Fruit fly (Drosophila melanogaster) whole organism, embryonic: ENCODE measurements around the gene CG31817.
A peak's percentile ranks its signal among the peaks of the same experiment; 100 is the strongest.

Experiments
- BEAF-32 ChIP-seq: fragments of 200-800 bp; sonication (Bioruptor generic); optimal IDR thresholded peaks from 3 replicates; lab custom pipeline; 2017; ENCODE audit warnings: missing biosample characterization, missing genetic modification characterization, mild to moderate bottlenecking, moderate library complexity, missing genetic modification reagents
- CG12659 ChIP-seq: fragments of 200-800 bp; sonication (Bioruptor generic); optimal IDR thresholded peaks from 3 replicates; lab custom pipeline; 2017; ENCODE audit warnings: mild to moderate bottlenecking, missing biosample characterization, missing genetic modification reagents, missing genetic modification characterization
- CG13424 ChIP-seq: fragments of 200-800 bp; sonication (Bioruptor generic); optimal IDR thresholded peaks from 2 replicates; lab custom pipeline; 2019; ENCODE audit warnings: missing biosample characterization, mild to moderate bottlenecking, missing genetic modification characterization, moderate library complexity
- CG14667 ChIP-seq: fragments of 200-800 bp; sonication (Bioruptor generic); IDR thresholded peaks from 2 replicates; pipeline ENCODE4 v1.3.6; 2022; ENCODE audit warnings: missing biosample characterization, missing genetic modification characterization
- CG16779 ChIP-seq: fragments of 200-800 bp; sonication (Bioruptor generic); IDR thresholded peaks from 2 replicates; pipeline ENCODE4 v1.3.6; 2022; ENCODE audit warnings: missing biosample characterization, missing genetic modification characterization
- CG16813 ChIP-seq: fragments of 200-800 bp; sonication (Bioruptor generic); IDR thresholded peaks from 3 replicates; pipeline ENCODE4 v1.3.6; 2022; ENCODE audit warnings: missing biosample characterization, missing genetic modification characterization; ENCODE audit not compliant: partially characterized antibody
- CG33557 ChIP-seq: fragments of 200-800 bp; sonication (Bioruptor generic); optimal IDR thresholded peaks from 2 replicates; lab custom pipeline; 2019; ENCODE audit warnings: missing biosample characterization, mild to moderate bottlenecking, missing genetic modification characterization, moderate library complexity
- CG4282 ChIP-seq: fragments of 200-800 bp; sonication (Bioruptor generic); optimal IDR thresholded peaks from 2 replicates; lab custom pipeline; 2016; ENCODE audit warnings: missing biosample characterization, missing genetic modification characterization
- CG4730 ChIP-seq: fragments of 200-800 bp; sonication (Bioruptor generic); IDR thresholded peaks from 2 replicates; pipeline ENCODE4 v1.3.6; 2022; ENCODE audit warnings: missing biosample characterization, missing genetic modification characterization
- CG6175 ChIP-seq: fragments of 200-800 bp; sonication (Bioruptor generic); IDR thresholded peaks from 3 replicates; pipeline ENCODE4 v1.3.6; 2022; ENCODE audit warnings: missing biosample characterization, missing genetic modification characterization
- CG8944 ChIP-seq: fragments of 200-800 bp; sonication (Bioruptor generic); optimal IDR thresholded peaks from 3 replicates; lab custom pipeline; 2016; ENCODE audit warnings: missing biosample characterization, missing genetic modification characterization
- Chrac-16 ChIP-seq: fragments of 200-800 bp; sonication (Bioruptor generic); optimal IDR thresholded peaks from 3 replicates; lab custom pipeline; 2016; ENCODE audit warnings: missing biosample characterization, missing genetic modification characterization
- D ChIP-seq, 2 experiments: fragments of 200-800 bp in 1 of 2; fragments of >200 bp in 1 of 2; sonication (Bioruptor generic) in 1 of 2; optimal IDR thresholded peaks; 2 replicates in 1 of 2; 3 replicates in 1 of 2; lab custom pipeline; 2017; ENCODE audit warnings: mild to moderate bottlenecking in 1 of 2, missing biosample characterization in 1 of 2, missing genetic modification characterization in 1 of 2, missing genetic modification reagents in 1 of 2
- MTF-1 ChIP-seq: fragments of 200-800 bp; sonication (Bioruptor generic); optimal IDR thresholded peaks from 2 replicates; lab custom pipeline; 2018; ENCODE audit warnings: missing biosample characterization, mild to moderate bottlenecking, missing genetic modification characterization, borderline replicate concordance
- Med ChIP-seq: fragments of 200-800 bp; sonication (Bioruptor generic); peaks from one replicate; lab custom pipeline; 2016; ENCODE audit warnings: missing biosample characterization, missing genetic modification characterization, mild to moderate bottlenecking, inconsistent platforms, moderate library complexity
- Opbp ChIP-seq: fragments of 200-800 bp; sonication (Bioruptor generic); IDR thresholded peaks from 3 replicates; pipeline ENCODE4 v1.3.6; 2022; ENCODE audit warnings: missing biosample characterization, missing genetic modification characterization; ENCODE audit not compliant: partially characterized antibody
- Pdp1 ChIP-seq, 2 experiments: fragments of 200-800 bp; sonication (Bioruptor generic); optimal IDR thresholded peaks; 3 replicates each; lab custom pipeline; 2016; ENCODE audit warnings: missing biosample characterization in 2 of 2, missing genetic modification characterization in 2 of 2, mild to moderate bottlenecking in 1 of 2, moderate library complexity in 1 of 2
- Trl ChIP-seq, 3 experiments: fragments of >200 bp in 2 of 3; fragments of 200-800 bp in 1 of 3; sonication (Bioruptor generic) in 1 of 3; optimal IDR thresholded peaks; 2 replicates in 1 of 3; 3 replicates in 2 of 3; lab custom pipeline; 2016 to 2017; ENCODE audit warnings: missing biosample characterization in 1 of 3, missing genetic modification characterization in 1 of 3
- chinmo ChIP-seq: fragments of 200-800 bp; sonication (Bioruptor generic); IDR thresholded peaks from 4 replicates; pipeline ENCODE4 v1.3.6; 2022; ENCODE audit warnings: missing biosample characterization, missing genetic modification characterization; ENCODE audit not compliant: partially characterized antibody
- ci ChIP-seq: fragments of 200-800 bp; sonication (Bioruptor generic); IDR thresholded peaks from 3 replicates; pipeline ENCODE4 v1.3.6; 2022; ENCODE audit warnings: missing biosample characterization, missing genetic modification characterization
- crol ChIP-seq: fragments of 200-800 bp; sonication (Bioruptor generic); IDR thresholded peaks from 2 replicates; pipeline ENCODE4 v1.3.6; 2022; ENCODE audit warnings: missing biosample characterization, missing genetic modification characterization
- crp ChIP-seq, 2 experiments: fragments of 200-800 bp; sonication (Bioruptor generic); optimal IDR thresholded peaks; 2 replicates in 1 of 2; 3 replicates in 1 of 2; lab custom pipeline; 2017; ENCODE audit warnings: missing biosample characterization in 2 of 2, missing genetic modification characterization in 2 of 2, mild to moderate bottlenecking in 1 of 2, moderate library complexity in 1 of 2
- dimm ChIP-seq: fragments of 200-800 bp; sonication (Bioruptor generic); IDR thresholded peaks from 2 replicates; pipeline ENCODE4 v1.3.6; 2022; ENCODE audit warnings: missing biosample characterization, missing genetic modification characterization
- disco-r ChIP-seq: fragments of 200-800 bp; sonication (Bioruptor generic); optimal IDR thresholded peaks from 2 replicates; lab custom pipeline; 2016; ENCODE audit warnings: missing biosample characterization, missing genetic modification characterization
- dmrt11E ChIP-seq: fragments of 200-800 bp; sonication (Bioruptor generic); optimal IDR thresholded peaks from 3 replicates; lab custom pipeline; 2018; ENCODE audit warnings: missing biosample characterization, mild to moderate bottlenecking, missing genetic modification characterization, moderate library complexity
- fd64A ChIP-seq: fragments of 200-800 bp; sonication (Bioruptor generic); optimal IDR thresholded peaks from 3 replicates; lab custom pipeline; 2018; ENCODE audit warnings: missing biosample characterization, mild to moderate bottlenecking, missing genetic modification characterization
- h ChIP-seq: fragments of >200 bp; optimal IDR thresholded peaks from 2 replicates; lab custom pipeline; 2017
- her ChIP-seq: fragments of 200-800 bp; sonication (Bioruptor generic); optimal IDR thresholded peaks from 2 replicates; lab custom pipeline; 2016; ENCODE audit warnings: missing biosample characterization, missing genetic modification characterization
- knrl ChIP-seq: fragments of 200-800 bp; sonication (Bioruptor generic); IDR thresholded peaks from 3 replicates; pipeline ENCODE4 v1.3.6; 2022; ENCODE audit warnings: missing biosample characterization, missing genetic modification characterization; ENCODE audit not compliant: partially characterized antibody
- lola ChIP-seq, 3 experiments: fragments of >200 bp in 2 of 3; fragments of 200-800 bp in 1 of 3; sonication (Bioruptor generic) in 1 of 3; optimal IDR thresholded peaks; 2 replicates each; lab custom pipeline; 2017 to 2019; ENCODE audit warnings: missing biosample characterization in 3 of 3, missing genetic modification characterization in 3 of 3, mild to moderate bottlenecking in 1 of 3, moderate library complexity in 1 of 3
- luna ChIP-seq: fragments of 200-800 bp; sonication (Bioruptor generic); optimal IDR thresholded peaks from 2 replicates; lab custom pipeline; 2016; ENCODE audit warnings: missing biosample characterization, missing genetic modification characterization
- maf-S ChIP-seq: fragments of 200-800 bp; sonication (Bioruptor generic); optimal IDR thresholded peaks from 2 replicates; lab custom pipeline; 2016; ENCODE audit warnings: missing biosample characterization, missing genetic modification characterization
- nom ChIP-seq: fragments of 200-800 bp; sonication (Bioruptor generic); optimal IDR thresholded peaks from 2 replicates; lab custom pipeline; 2017; ENCODE audit warnings: missing biosample characterization, missing genetic modification characterization, mild to moderate bottlenecking, moderate library complexity, missing genetic modification reagents
- pfk ChIP-seq: fragments of 200-800 bp; sonication (Bioruptor generic); optimal IDR thresholded peaks from 2 replicates; lab custom pipeline; 2018; ENCODE audit warnings: missing biosample characterization, mild to moderate bottlenecking, missing genetic modification characterization, moderate library complexity
- pita ChIP-seq: fragments of 200-800 bp; sonication (Bioruptor generic); optimal IDR thresholded peaks from 2 replicates; lab custom pipeline; 2017; ENCODE audit warnings: missing biosample characterization, mild to moderate bottlenecking, missing genetic modification characterization
- sd ChIP-seq: fragments of 200-800 bp; sonication (Bioruptor generic); optimal IDR thresholded peaks from 3 replicates; lab custom pipeline; 2018; ENCODE audit warnings: missing biosample characterization, mild to moderate bottlenecking, missing genetic modification characterization, moderate library complexity
- slp2 ChIP-seq: fragments of 200-800 bp; sonication (Bioruptor generic); optimal IDR thresholded peaks from 2 replicates; lab custom pipeline; 2016; ENCODE audit warnings: missing biosample characterization, missing genetic modification characterization
- ttk ChIP-seq: fragments of 200-800 bp; sonication (Bioruptor generic); IDR thresholded peaks from 2 replicates; pipeline ENCODE4 v2.1.2; 2022; ENCODE audit warnings: missing biosample characterization, missing genetic modification characterization
- twi ChIP-seq: fragments of 200-800 bp; optimal IDR thresholded peaks from 2 replicates; lab custom pipeline; 2019; ENCODE audit warnings: missing biosample characterization, mild to moderate bottlenecking, missing genetic modification characterization, moderate library complexity
- wdn ChIP-seq: fragments of 200-800 bp; sonication (Bioruptor generic); IDR thresholded peaks from 2 replicates; pipeline ENCODE4 v1.3.6; 2022; ENCODE audit warnings: missing biosample characterization, missing genetic modification characterization
- zen ChIP-seq: fragments of 200-800 bp; sonication (Bioruptor generic); optimal IDR thresholded peaks from 3 replicates; lab custom pipeline; 2018; ENCODE audit warnings: missing biosample characterization, mild to moderate bottlenecking, missing genetic modification characterization, moderate library complexity

The CG31817 gene

DNA sequence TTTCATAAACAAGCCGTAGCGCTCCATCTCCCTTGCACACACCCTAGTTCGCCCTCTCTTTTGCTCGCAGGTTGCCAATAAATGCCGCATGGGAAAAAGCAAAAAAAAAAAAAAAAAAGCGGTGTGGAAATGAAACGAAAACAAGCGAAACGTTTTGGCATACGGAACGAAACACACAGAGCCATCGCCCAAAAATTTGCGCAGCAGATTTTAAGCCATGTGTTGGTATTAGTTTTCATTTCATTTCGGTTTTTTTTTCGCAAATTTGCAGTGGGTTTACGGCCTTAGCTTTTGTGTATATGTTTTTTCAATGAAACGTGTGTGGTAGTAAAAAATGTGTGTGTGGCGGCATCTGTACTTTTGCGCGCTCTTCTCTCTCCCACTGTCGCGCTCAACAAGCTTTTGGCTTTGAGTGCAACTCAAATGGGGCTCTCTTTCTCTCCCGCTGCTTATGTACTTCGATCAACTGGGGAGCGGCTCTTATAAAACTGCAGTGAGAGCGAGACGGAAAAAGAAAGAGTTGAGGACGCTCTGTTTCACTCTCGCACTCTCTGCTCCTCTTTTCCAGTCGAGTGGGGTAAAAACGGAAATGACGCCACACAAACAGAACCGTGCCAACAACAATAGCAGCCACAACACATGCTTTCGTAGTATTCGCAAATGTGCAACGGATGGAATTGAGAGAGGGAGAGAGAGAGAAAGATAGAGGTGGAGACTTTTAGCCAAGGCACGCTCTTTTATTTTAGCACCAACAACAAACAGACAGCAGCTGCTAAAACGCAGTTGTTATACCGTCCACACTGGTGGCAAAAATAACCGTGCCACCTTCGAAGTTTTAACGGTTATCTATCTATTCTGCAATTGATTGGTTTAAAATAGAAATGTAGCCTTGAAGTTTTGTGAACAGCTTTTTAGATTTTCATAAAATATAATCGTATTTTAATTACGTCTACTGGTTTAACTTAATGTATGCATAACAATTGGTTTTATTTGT lies 53.1 kb downstream of the CG31817 start (continued):
- TF ChIP-seq ttk (GFP tag; lab: Robert Waterston, UW) = no peak
- peak; percentile 4 for TF ChIP-seq twi (tag; lab: Kevin White, UChicago)
- TF ChIP-seq crp (GFP tag; optimal IDR thresholded peaks at IDR 0.05; lab: Kevin White, UChicago) = peak in 1 of 2 experiments; percentile 56
- peak; percentile 47 for TF ChIP-seq disco-r
- TF ChIP-seq pita (GFP tag; lab: Kevin White, UChicago) = no peak
- no peak for TF ChIP-seq CG4730 (GFP tag; lab: Robert Waterston, UW)
- TF ChIP-seq nom = peak; percentile 84
- TF ChIP-seq CG4282 = peak; percentile 9
- TF ChIP-seq CG14667 (GFP tag; lab: Robert Waterston, UW) = no peak
- no peak for TF ChIP-seq wdn (GFP tag; lab: Robert Waterston, UW)
- no peak for TF ChIP-seq her

DNA sequence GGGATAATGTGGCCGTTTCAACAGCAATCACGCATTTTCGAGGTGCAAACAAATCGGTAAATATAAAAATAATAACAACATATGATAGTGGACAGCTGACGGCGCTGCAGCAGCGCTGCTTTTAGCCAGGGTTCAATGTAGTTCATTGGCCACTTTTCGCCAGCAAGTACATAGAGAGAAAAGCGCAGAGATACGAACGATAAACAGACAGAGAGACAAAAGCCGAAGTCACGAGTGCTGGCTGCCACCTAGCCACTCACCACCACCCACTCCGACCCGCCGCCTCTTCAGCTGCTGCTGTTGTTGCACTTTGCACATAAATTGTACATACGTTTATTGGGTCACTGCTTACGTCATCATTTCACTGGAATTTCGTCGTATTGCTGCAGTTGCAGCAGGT lies 54.8 kb downstream of the CG31817 start:
- TF ChIP-seq crp (GFP tag; optimal IDR thresholded peaks at IDR 0.05; lab: Kevin White, UChicago) = peak; percentile 9 to 33
- no peak for TF ChIP-seq slp2
- TF ChIP-seq Pdp1 (GFP tag; optimal IDR thresholded peaks at IDR 0.05; lab: Kevin White, UChicago) = peak in 1 of 2 experiments; percentile 44
- peak; percentile 53; the same call in 1 of the 3 replicates for TF ChIP-seq ci
- TF ChIP-seq Med (GFP tag; lab: Kevin White, UChicago) = peak; percentile 55
- TF ChIP-seq, all 482 proteins: peak for 4

DNA sequence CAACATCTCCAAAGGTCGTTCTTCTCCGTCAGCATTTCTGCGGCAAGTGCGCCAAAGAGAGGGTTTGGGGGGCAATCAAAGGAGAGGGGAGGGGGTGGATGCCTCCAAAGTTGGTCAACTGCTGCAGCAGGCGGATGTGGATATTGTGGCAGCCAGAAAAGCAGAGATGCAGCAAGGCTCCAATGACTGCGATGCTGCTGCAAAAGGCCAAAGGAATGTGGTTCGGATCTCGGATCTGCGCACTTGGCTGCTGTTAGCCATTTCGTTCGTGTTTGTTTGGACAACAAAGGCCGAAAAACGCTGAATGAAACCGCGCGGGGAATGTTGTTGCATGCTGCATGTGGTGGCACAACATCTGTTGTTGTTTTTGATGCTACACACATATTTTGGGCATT lies 55.6 kb downstream of the CG31817 start:
- TF ChIP-seq CG16779 (GFP tag; lab: Robert Waterston, UW) (no peak), dimm (GFP tag; lab: Robert Waterston, UW) (no peak), sd (tag; lab: Kevin White, UChicago) (peak; percentile 13), MTF-1 (GFP tag; lab: Kevin White, UChicago) (no peak), D (optimal IDR thresholded peaks at IDR 0.05; lab: Kevin White, UChicago) (peak; percentile 58), D (GFP tag; optimal IDR thresholded peaks at IDR 0.05; lab: Kevin White, UChicago) (no peak), chinmo (GFP tag; lab: Robert Waterston, UW) (0 out of 4 replicates have a peak, but pooled peaks have one; percentile 23), twi (tag; lab: Kevin White, UChicago) (peak; percentile 82), CG6175 (GFP tag; lab: Robert Waterston, UW) (no peak), fd64A (no peak), pfk (GFP tag; lab: Kevin White, UChicago) (peak; percentile 24), crol (GFP tag; lab: Robert Waterston, UW) (peak; percentile 44), Opbp (0 out of 3 replicates have a peak, but pooled peaks have one; percentile 22)

dm6 chr2L:16281419-16282076 lies 56.1 kb downstream of the CG31817 start:
- TF ChIP-seq CG16813 (GFP tag; lab: Robert Waterston, UW) = no peak
- TF ChIP-seq CG8944 (GFP tag; lab: Kevin White, UChicago) = no peak
- TF ChIP-seq dmrt11E (tag; lab: Kevin White, UChicago) = peak; percentile 52
- TF ChIP-seq lola (GFP tag; optimal IDR thresholded peaks at IDR 0.05; lab: Kevin White, UChicago) = peak in 1 of 3 experiments; percentile 52
- no peak for TF ChIP-seq luna (GFP tag; lab: Kevin White, UChicago)
- TF ChIP-seq CG13424 (tag; lab: Kevin White, UChicago) = peak; percentile 35
- peak; percentile 28 to 30 for TF ChIP-seq Trl (optimal IDR thresholded peaks at IDR 0.05; lab: Kevin White, UChicago)
- no peak for TF ChIP-seq Trl (GFP tag; optimal IDR thresholded peaks at IDR 0.05; lab: Kevin White, UChicago)
- no peak for TF ChIP-seq BEAF-32
- TF ChIP-seq CG33557 (GFP tag; lab: Kevin White, UChicago) = peak; percentile 38
- TF ChIP-seq maf-S = no peak
- TF ChIP-seq zen (tag; lab: Kevin White, UChicago) = no peak
- TF ChIP-seq CG12659 = no peak
- no peak for TF ChIP-seq h (lab: Kevin White, UChicago)
- no peak for TF ChIP-seq knrl
- no peak for TF ChIP-seq Chrac-16 (GFP tag; lab: Kevin White, UChicago)
